Worm (Caenorhabditis elegans) whole organism, young adult: ENCODE results near the gene M6.4.

ENCODE experiments used
- C06A6.2 ChIP-seq: fragments of 200-800 bp; sonication (Bioruptor generic); conservative IDR thresholded peaks from 2 replicates; pipeline ENCODE4 v1.3.6; 2022; ENCODE audit warnings: missing genetic modification characterization, missing compliant biosample characterization
- F10E7.11 ChIP-seq: sonication (generic microtip); optimal IDR thresholded peaks from 2 replicates; lab custom pipeline; 2017; ENCODE audit warnings: mild to moderate bottlenecking, missing genetic modification characterization, moderate library complexity, missing compliant biosample characterization
- ama-1 ChIP-seq, 3 experiments: fragments of 150-350 bp in 1 of 3; sonication (generic microtip) in 2 of 3; optimal IDR thresholded peaks; 2 replicates each; lab custom pipeline; 2014 to 2018; ENCODE audit warnings: missing biosample characterization in 2 of 3, missing genetic modification characterization in 2 of 3, missing genetic modification reagents in 2 of 3
- ceh-58 ChIP-seq: fragments of 200-800 bp; sonication (Bioruptor generic); IDR thresholded peaks from 2 replicates; pipeline ENCODE4 v1.3.6; 2022; ENCODE audit warnings: missing genetic modification characterization, missing compliant biosample characterization
- fkh-3 ChIP-seq: sonication (generic microtip); optimal IDR thresholded peaks from 2 replicates; lab custom pipeline; 2016; ENCODE audit warnings: mild to moderate bottlenecking, missing genetic modification characterization, missing compliant biosample characterization
- rpc-1 ChIP-seq, 2 experiments: fragments of 150-350 bp in 1 of 2; sonication (generic microtip) in 1 of 2; optimal IDR thresholded peaks; 2 replicates each; lab custom pipeline; 2014 to 2018; ENCODE audit warnings: missing biosample characterization in 1 of 2, missing genetic modification characterization in 1 of 2, missing genetic modification reagents in 1 of 2, missing genotype in 1 of 2

DNA sequence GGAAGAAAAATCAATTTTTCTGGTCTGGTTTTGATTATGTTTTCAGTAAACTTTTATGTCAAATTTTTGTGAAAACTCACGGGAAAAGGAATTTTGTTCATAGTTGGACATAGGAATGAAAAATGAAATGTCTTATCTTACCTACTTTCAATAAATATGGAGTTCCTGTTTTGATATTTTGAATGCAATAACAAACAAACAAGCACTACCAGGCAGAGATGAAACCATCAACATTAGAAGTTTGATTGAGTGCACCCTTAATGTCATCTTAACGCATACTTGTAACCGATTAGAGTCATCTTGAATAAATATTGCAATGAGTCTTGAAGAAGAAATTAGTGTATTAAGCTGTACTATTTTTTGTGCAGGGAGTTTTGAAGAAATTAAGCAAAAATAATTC is 12.5 kb downstream of the M6.4 start, which contains the start of gene M6.11:
- TF ChIP-seq fkh-3 (tag; lab: Kevin White, UChicago), result no peak
- TF ChIP-seq C06A6.2, result no peak
- TF ChIP-seq rpc-1 (optimal IDR thresholded peaks at IDR 0.05; lab: Kevin White, UChicago), result no peak
- no peak for TF ChIP-seq rpc-1 (tag; optimal IDR thresholded peaks at IDR 0.05; lab: Kevin White, UChicago)
- no peak for TF ChIP-seq F10E7.11 (tag; lab: Kevin White, UChicago)
- TF ChIP-seq ama-1 (optimal IDR thresholded peaks at IDR 0.05; lab: Kevin White, UChicago), result no peak
- TF ChIP-seq ama-1 (GFP tag; optimal IDR thresholded peaks at IDR 0.05; lab: Kevin White, UChicago), result no peak
- no peak for TF ChIP-seq ceh-58 (GFP tag; lab: Robert Waterston, UW)
